Worm (Caenorhabditis elegans): ENCODE data around the gene F13A7.14.

ce11 chrV:16429503-16429902 is 27.8 kb downstream of the F13A7.14 start, which contains the start of gene F26D2.10:
- TF ChIP-seq pha-4 (tag; optimal IDR thresholded peaks at IDR 0.05) (no peak), ets-4 (GFP tag; optimal IDR thresholded peaks at IDR 0.05) (no peak), nhr-90 (tag; optimal IDR thresholded peaks at IDR 0.05) (no peak), akir-1 (GFP tag; optimal IDR thresholded peaks at IDR 0.05) (no peak), ekl-4 (GFP tag; IDR thresholded peaks at IDR 0.05) (no peak)

Measured in whole organism, young adult.